Worm (Caenorhabditis elegans) whole organism, L4 larva: ENCODE data around the gene Y42H9B.3.

Experiments
- F49E8.2 ChIP-seq: sonication (generic microtip); optimal IDR thresholded peaks from 2 replicates; lab custom pipeline; 2016; ENCODE audit warnings: missing compliant biosample characterization, mild to moderate bottlenecking, missing genetic modification characterization, borderline replicate concordance
- T26A8.4 ChIP-seq: fragments of 200-800 bp; sonication (Bioruptor generic); IDR thresholded peaks from 2 replicates; pipeline ENCODE4 v1.3.6; 2022; ENCODE audit warnings: missing genetic modification characterization, missing compliant biosample characterization
- Y105C5A.15 ChIP-seq: fragments of 200-800 bp; sonication (Bioruptor generic); IDR thresholded peaks from 2 replicates; pipeline ENCODE4 v1.3.6; 2022; ENCODE audit warnings: missing genetic modification characterization, missing compliant biosample characterization
- Y48G9A.11 ChIP-seq: fragments of 200-800 bp; sonication (Bioruptor generic); IDR thresholded peaks from 2 replicates; pipeline ENCODE4 v1.3.6; 2022; ENCODE audit warnings: missing genetic modification reagents, missing genetic modification characterization, missing compliant biosample characterization
- Y5F2A.4 ChIP-seq: fragments of 200-800 bp; sonication (Bioruptor generic); optimal IDR thresholded peaks from 2 replicates; lab custom pipeline; 2018; ENCODE audit warnings: mild to moderate bottlenecking, missing genetic modification characterization, missing compliant biosample characterization
- ZK337.2 ChIP-seq: fragments of 200-800 bp; sonication (Bioruptor generic); IDR thresholded peaks from 2 replicates; pipeline ENCODE4 v1.3.6; 2022; ENCODE audit warnings: missing genetic modification reagents, missing genetic modification characterization, missing compliant biosample characterization
- aha-1 ChIP-seq: fragments of 150-350 bp; peaks from one replicate; lab custom pipeline; 2014; ENCODE audit warnings: missing biosample characterization, missing genetic modification characterization
- ama-1 ChIP-seq: fragments of 150-350 bp; optimal IDR thresholded peaks from 2 replicates; lab custom pipeline; 2014; ENCODE audit warnings: inconsistent platforms, mixed read lengths
- arid-1 ChIP-seq: fragments of 200-800 bp; sonication (Bioruptor generic); conservative IDR thresholded peaks from 2 replicates; pipeline ENCODE4 v1.3.6; 2022; ENCODE audit warnings: missing genetic modification reagents, missing genetic modification characterization, missing compliant biosample characterization
- ceh-20 ChIP-seq: fragments of 200-800 bp; sonication (Bioruptor generic); IDR thresholded peaks from 2 replicates; pipeline ENCODE4 v1.3.6; 2022; ENCODE audit warnings: missing genetic modification reagents, missing genetic modification characterization, missing compliant biosample characterization
- ceh-28 ChIP-seq: fragments of 150-350 bp; optimal IDR thresholded peaks from 2 replicates; lab custom pipeline; 2014; ENCODE audit warnings: missing biosample characterization, missing genetic modification reagents, missing genetic modification characterization
- ctbp-1 ChIP-seq: fragments of 200-800 bp; sonication (Bioruptor generic); IDR thresholded peaks from 2 replicates; pipeline ENCODE4 v1.3.6; 2022; ENCODE audit warnings: missing genetic modification reagents, missing genetic modification characterization, missing compliant biosample characterization
- dmd-8 ChIP-seq: fragments of 200-800 bp; sonication (Bioruptor generic); IDR thresholded peaks from 2 replicates; pipeline ENCODE4 v1.3.6; 2022; ENCODE audit warnings: missing genetic modification characterization, missing compliant biosample characterization
- duxl-1 ChIP-seq: sonication (generic microtip); optimal IDR thresholded peaks from 2 replicates; lab custom pipeline; 2016; ENCODE audit warnings: mild to moderate bottlenecking, missing genetic modification characterization, moderate library complexity, missing compliant biosample characterization; ENCODE audit not compliant: poor library complexity
- dve-1 ChIP-seq: sonication (generic microtip); optimal IDR thresholded peaks from 2 replicates; lab custom pipeline; 2017; ENCODE audit warnings: antibody characterized with exemption, mild to moderate bottlenecking, missing genetic modification characterization, missing compliant biosample characterization; ENCODE audit not compliant: insufficient read depth
- fkh-10 ChIP-seq: fragments of 150-350 bp; optimal IDR thresholded peaks from 2 replicates; lab custom pipeline; 2014; ENCODE audit warnings: missing biosample characterization, missing genetic modification reagents, missing genetic modification characterization
- gei-8 ChIP-seq: fragments of 200-800 bp; sonication (Bioruptor generic); optimal IDR thresholded peaks from 2 replicates; lab custom pipeline; 2018; ENCODE audit warnings: mild to moderate bottlenecking, missing genetic modification characterization, missing compliant biosample characterization
- jun-1 ChIP-seq: fragments of 150-350 bp; optimal IDR thresholded peaks from 2 replicates; lab custom pipeline; 2014; ENCODE audit warnings: missing biosample characterization, missing genetic modification reagents, missing genetic modification characterization
- lim-7 ChIP-seq: fragments of 200-800 bp; sonication (Bioruptor generic); IDR thresholded peaks from 2 replicates; pipeline ENCODE4 v1.3.6; 2022; ENCODE audit warnings: missing genetic modification characterization, missing compliant biosample characterization
- lin-13 ChIP-seq: fragments of 150-350 bp; optimal IDR thresholded peaks from 2 replicates; lab custom pipeline; 2014; ENCODE audit warnings: missing biosample characterization, missing genetic modification reagents, missing genetic modification characterization
- lin-15B ChIP-seq: fragments of 150-350 bp; sonication (generic microtip); optimal IDR thresholded peaks from 3 replicates; lab custom pipeline; 2014; ENCODE audit warnings: missing biosample characterization, missing genetic modification characterization
- lin-29 ChIP-seq: fragments of 200-800 bp; sonication (Bioruptor generic); IDR thresholded peaks from 2 replicates; pipeline ENCODE4 v1.3.6; 2022; ENCODE audit warnings: missing genetic modification reagents, missing genetic modification characterization, missing compliant biosample characterization
- lin-38 ChIP-seq: fragments of 200-800 bp; sonication (Bioruptor generic); IDR thresholded peaks from 2 replicates; pipeline ENCODE4 v1.3.6; 2022; ENCODE audit warnings: missing genetic modification reagents, missing genetic modification characterization, missing compliant biosample characterization
- lin-39 ChIP-seq: fragments of 150-350 bp; optimal IDR thresholded peaks from 2 replicates; lab custom pipeline; 2014; ENCODE audit warnings: missing biosample characterization, missing genetic modification reagents, missing genetic modification characterization
- lsy-2 ChIP-seq, 2 experiments: fragments of 150-350 bp in 1 of 2; sonication (generic microtip) in 1 of 2; optimal IDR thresholded peaks; 2 replicates each; lab custom pipeline; 2014 to 2017; ENCODE audit warnings: missing biosample characterization in 2 of 2, missing genetic modification characterization in 2 of 2
- mdl-1 ChIP-seq, 2 experiments: fragments of 150-350 bp in 1 of 2; sonication (generic microtip) in 1 of 2; optimal IDR thresholded peaks; 2 replicates each; lab custom pipeline; 2014 to 2017; ENCODE audit warnings: missing biosample characterization in 2 of 2, missing genetic modification characterization in 2 of 2
- mxl-2 ChIP-seq: fragments of 200-800 bp; sonication (Bioruptor generic); conservative IDR thresholded peaks from 2 replicates; pipeline ENCODE4 v1.3.6; 2022; ENCODE audit warnings: missing genetic modification reagents, missing genetic modification characterization, missing compliant biosample characterization
- nhr-102 ChIP-seq: sonication (generic microtip); optimal IDR thresholded peaks from 2 replicates; lab custom pipeline; 2016; ENCODE audit warnings: mild to moderate bottlenecking, missing genetic modification characterization, moderate library complexity, missing compliant biosample characterization
- nhr-111 ChIP-seq: fragments of 200-800 bp; sonication (Bioruptor generic); optimal IDR thresholded peaks from 2 replicates; lab custom pipeline; 2018; ENCODE audit warnings: mild to moderate bottlenecking, missing genetic modification characterization, missing compliant biosample characterization
- nhr-28 ChIP-seq: fragments of 150-350 bp; optimal IDR thresholded peaks from 2 replicates; lab custom pipeline; 2014; ENCODE audit warnings: missing biosample characterization, missing genetic modification characterization
- nhr-41 ChIP-seq: fragments of 200-800 bp; sonication (Bioruptor generic); IDR thresholded peaks from 2 replicates; pipeline ENCODE4 v1.3.6; 2022; ENCODE audit warnings: missing genetic modification reagents, missing genetic modification characterization, missing compliant biosample characterization
- nhr-48 ChIP-seq: sonication (generic microtip); optimal IDR thresholded peaks from 2 replicates; lab custom pipeline; 2016; ENCODE audit warnings: mild to moderate bottlenecking, missing genetic modification characterization, missing compliant biosample characterization
- nhr-76 ChIP-seq: fragments of 150-350 bp; optimal IDR thresholded peaks from 2 replicates; lab custom pipeline; 2014; ENCODE audit warnings: missing biosample characterization, missing genetic modification characterization
- nhr-77 ChIP-seq: fragments of 150-350 bp; optimal IDR thresholded peaks from 2 replicates; lab custom pipeline; 2014; ENCODE audit warnings: missing biosample characterization, missing genetic modification characterization
- pha-4 ChIP-seq, 2 experiments: fragments of 150-350 bp in 1 of 2; fragments of 200-800 bp in 1 of 2; sonication (Bioruptor generic) in 1 of 2; IDR thresholded peaks in 1 of 2; optimal IDR thresholded peaks in 1 of 2; 2 replicates each; pipeline versions ENCODE4 v1.3.6 to Lab custom; 2014 to 2022; ENCODE audit warnings: missing genetic modification characterization in 2 of 2, missing genetic modification reagents in 2 of 2, missing biosample characterization in 1 of 2, missing compliant biosample characterization in 1 of 2
- rbr-2 ChIP-seq: sonication (generic microtip); optimal IDR thresholded peaks from 2 replicates; lab custom pipeline; 2016; ENCODE audit warnings: missing genotype, missing genetic modification characterization, missing compliant biosample characterization
- saeg-2 ChIP-seq: fragments of 200-800 bp; sonication (Bioruptor generic); IDR thresholded peaks from 2 replicates; pipeline ENCODE4 v1.3.6; 2022; ENCODE audit warnings: missing genetic modification reagents, missing genetic modification characterization, missing compliant biosample characterization
- sdz-12 ChIP-seq: fragments of 200-800 bp; sonication (Bioruptor generic); optimal IDR thresholded peaks from 2 replicates; lab custom pipeline; 2018; ENCODE audit warnings: mild to moderate bottlenecking, missing genetic modification characterization, missing compliant biosample characterization
- skn-1 ChIP-seq: fragments of 150-350 bp; optimal IDR thresholded peaks from 2 replicates; lab custom pipeline; 2014; ENCODE audit warnings: missing biosample characterization, missing genetic modification characterization
- snpc-1.2 ChIP-seq: fragments of 200-800 bp; sonication (Bioruptor generic); IDR thresholded peaks from 2 replicates; pipeline ENCODE4 v1.3.6; 2022; ENCODE audit warnings: missing genetic modification reagents, missing genetic modification characterization, missing compliant biosample characterization
- spr-1 ChIP-seq: sonication (generic microtip); optimal IDR thresholded peaks from 2 replicates; lab custom pipeline; 2016; ENCODE audit warnings: mild to moderate bottlenecking, missing genetic modification characterization, missing compliant biosample characterization
- tag-97 ChIP-seq: fragments of 200-800 bp; sonication (Bioruptor generic); IDR thresholded peaks from 2 replicates; pipeline ENCODE4 v1.3.6; 2022; ENCODE audit warnings: missing genetic modification characterization, missing compliant biosample characterization
- tra-1 ChIP-seq: fragments of 200-800 bp; sonication (Bioruptor generic); IDR thresholded peaks from 2 replicates; pipeline ENCODE4 v1.3.6; 2022; ENCODE audit warnings: missing genetic modification reagents, missing genetic modification characterization, missing compliant biosample characterization
- unc-130 ChIP-seq: sonication (generic microtip); optimal IDR thresholded peaks from 2 replicates; lab custom pipeline; 2016; ENCODE audit warnings: missing genetic modification reagents, missing genetic modification characterization, missing compliant biosample characterization
- unc-39 ChIP-seq: sonication (generic microtip); optimal IDR thresholded peaks from 2 replicates; lab custom pipeline; 2017; ENCODE audit warnings: missing biosample characterization, missing genetic modification characterization
- unc-62 ChIP-seq, 3 experiments: fragments of 150-350 bp in 1 of 3; sonication (generic microtip); optimal IDR thresholded peaks in 2 of 3; peaks in 1 of 3; 1 replicate in 1 of 3; 2 replicates in 2 of 3; lab custom pipeline; 2014 to 2017; ENCODE audit warnings: missing biosample characterization in 3 of 3, missing genetic modification characterization in 3 of 3, missing genetic modification reagents in 3 of 3, missing genotype in 1 of 3
- ztf-11 ChIP-seq: fragments of 150-350 bp; optimal IDR thresholded peaks from 2 replicates; lab custom pipeline; 2014; ENCODE audit warnings: missing biosample characterization, missing genetic modification characterization

Y42H9B.3 gene

ce11 chrIV:7976210-7976609 lies 36.0 kb downstream of the Y42H9B.3 start, which contains the start of gene F57H12.6:
F57H12.6 (minus strand) TSS chrIV:7976310.
- no peak for TF ChIP-seq mxl-2 (GFP tag; lab: Robert Waterston, UW)
- no peak for TF ChIP-seq arid-1
- TF ChIP-seq aha-1 (tag; lab: Kevin White, UChicago) = peak; percentile 84

- TF ChIP-seq fkh-10 (GFP tag; lab: Kevin White, UChicago) = no peak
- TF ChIP-seq rbr-2 (tag; lab: Kevin White, UChicago) = no peak
- TF ChIP-seq lin-29 (GFP tag; lab: Robert Waterston, UW) = no peak
- TF ChIP-seq Y5F2A.4 = no peak
- TF ChIP-seq skn-1 = no peak
- no peak for TF ChIP-seq tra-1
- TF ChIP-seq tag-97 (GFP tag; lab: Robert Waterston, UW) = no peak
- TF ChIP-seq T26A8.4 (GFP tag; lab: Robert Waterston, UW) = no peak
- no peak for TF ChIP-seq Y105C5A.15 (GFP tag; lab: Robert Waterston, UW)
- no peak for TF ChIP-seq ceh-20
- no peak for TF ChIP-seq lim-7 (GFP tag; lab: Robert Waterston, UW)
- TF ChIP-seq ama-1 (lab: Kevin White, UChicago) = no peak
- no peak for TF ChIP-seq nhr-102 (tag; lab: Kevin White, UChicago)
- TF ChIP-seq lin-15B = no peak
- TF ChIP-seq snpc-1.2 = no peak
- TF ChIP-seq spr-1 (tag; lab: Kevin White, UChicago) = no peak
- no peak for TF ChIP-seq nhr-41 (GFP tag; lab: Robert Waterston, UW)
- TF ChIP-seq ceh-28 (tag; lab: Kevin White, UChicago) = no peak
Measured at ce11 chrIV:7967006-7967405, 45.2 kb downstream of the Y42H9B.3 start, which contains the start of gene F57H12.5. F57H12.5 (plus strand) TSS chrIV:7967306.

- TF ChIP-seq ama-1 (lab: Kevin White, UChicago) (peak; percentile 49), dmd-8 (GFP tag; lab: Robert Waterston, UW) (0 out of 2 replicates have a peak, but pooled peaks have one; percentile 21), unc-39 (tag; lab: Kevin White, UChicago) (no peak), jun-1 (tag; lab: Kevin White, UChicago) (no peak), unc-130 (peak; percentile 73), saeg-2 (GFP tag; lab: Robert Waterston, UW) (no peak), dve-1 (no peak), lin-38 (peak; percentile 75), lin-39 (tag; lab: Kevin White, UChicago) (no peak), nhr-77 (tag; lab: Kevin White, UChicago) (no peak), mdl-1 (tag; optimal IDR thresholded peaks at IDR 0.05; lab: Kevin White, UChicago) (no peak), unc-62 (GFP tag; optimal IDR thresholded peaks at IDR 0.05 in 1 of 2; lab: Kevin White, UChicago) (no peak), unc-62 (tag; optimal IDR thresholded peaks at IDR 0.05; lab: Kevin White, UChicago) (no peak), lin-29 (GFP tag; lab: Robert Waterston, UW) (no peak), snpc-1.2 (peak; percentile 75; the same call in 1 of the 2 replicates), sdz-12 (GFP tag; lab: Kevin White, UChicago) (no peak), ztf-11 (tag; lab: Kevin White, UChicago) (no peak), ZK337.2 (GFP tag; lab: Robert Waterston, UW) (no peak), duxl-1 (tag; lab: Kevin White, UChicago) (peak; percentile 60), nhr-102 (tag; lab: Kevin White, UChicago) (no peak), nhr-48 (tag; lab: Kevin White, UChicago) (no peak), pha-4 (GFP tag; IDR thresholded peaks at IDR 0.05; lab: Robert Waterston, UW) (peak; percentile 67; the same call in 1 of the 2 replicates), pha-4 (tag; optimal IDR thresholded peaks at IDR 0.05; lab: Kevin White, UChicago) (no peak), lin-13 (peak; percentile 27), F49E8.2 (tag; lab: Kevin White, UChicago) (peak; percentile 94), nhr-28 (no peak), nhr-76 (tag; lab: Kevin White, UChicago) (no peak), lsy-2 (tag; optimal IDR thresholded peaks at IDR 0.05; lab: Kevin White, UChicago) (no peak), ctbp-1 (peak; percentile 28; the same call in 1 of the 2 replicates), Y48G9A.11 (GFP tag; lab: Robert Waterston, UW) (0 out of 2 replicates have a peak, but pooled peaks have one; percentile 48), Y105C5A.15 (GFP tag; lab: Robert Waterston, UW) (0 out of 2 replicates have a peak, but pooled peaks have one; percentile 64), gei-8 (GFP tag; lab: Kevin White, UChicago) (peak; percentile 6), nhr-111 (no peak)
Measured at ce11 chrIV:7961889-7962342, 50.3 kb downstream of the Y42H9B.3 start.
